Worm (Caenorhabditis elegans): ENCODE results near the gene sox-3.

Gene sox-3

DNA sequence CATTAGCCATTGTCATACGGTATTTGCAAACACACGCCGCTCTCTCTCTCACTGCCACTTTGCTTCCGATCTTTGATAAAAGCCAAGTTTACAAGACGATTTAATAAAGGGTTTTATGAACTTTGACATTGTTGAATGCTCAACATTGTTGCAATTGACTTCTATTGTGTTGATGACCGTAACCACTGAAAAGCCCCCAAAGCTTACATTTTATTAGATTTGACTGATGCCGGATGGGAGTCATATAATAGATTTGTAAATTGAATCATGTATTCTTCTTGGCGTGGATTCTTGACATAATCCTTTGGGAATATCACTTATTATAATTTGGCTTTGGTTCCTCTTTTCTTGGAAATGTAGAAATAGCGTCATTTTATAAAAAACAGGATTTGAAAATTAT is 3.1 kb upstream of the sox-3 start:
- TF ChIP-seq unc-42 (tag; optimal IDR thresholded peaks at IDR 0.05) (peak; percentile 68), nhr-232 (tag; optimal IDR thresholded peaks at IDR 0.05) (no peak), hlh-8 (tag; optimal IDR thresholded peaks at IDR 0.05) (no peak)

ce11 chrX:14694633-14695177 is 1.9 kb upstream of the sox-3 start:
- TF ChIP-seq unc-42 (tag; optimal IDR thresholded peaks at IDR 0.05) (peak; percentile 96), che-1 (tag; optimal IDR thresholded peaks at IDR 0.05) (no peak), F13H6.1 (tag; optimal IDR thresholded peaks at IDR 0.05) (no peak)

ce11 chrX:14684406-14684927 is 8.3 kb downstream of the sox-3 start, which contains the start of gene csq-1:
Gene csq-1, plus strand, starts transcription at chrX:14684877.
- peak; percentile 5 for TF ChIP-seq pat-9 (tag; optimal IDR thresholded peaks at IDR 0.05)
- peak; percentile 64 for TF ChIP-seq ceh-18 (tag; optimal IDR thresholded peaks at IDR 0.05)
- no peak for TF ChIP-seq unc-55 (GFP tag; optimal IDR thresholded peaks at IDR 0.05)

DNA sequence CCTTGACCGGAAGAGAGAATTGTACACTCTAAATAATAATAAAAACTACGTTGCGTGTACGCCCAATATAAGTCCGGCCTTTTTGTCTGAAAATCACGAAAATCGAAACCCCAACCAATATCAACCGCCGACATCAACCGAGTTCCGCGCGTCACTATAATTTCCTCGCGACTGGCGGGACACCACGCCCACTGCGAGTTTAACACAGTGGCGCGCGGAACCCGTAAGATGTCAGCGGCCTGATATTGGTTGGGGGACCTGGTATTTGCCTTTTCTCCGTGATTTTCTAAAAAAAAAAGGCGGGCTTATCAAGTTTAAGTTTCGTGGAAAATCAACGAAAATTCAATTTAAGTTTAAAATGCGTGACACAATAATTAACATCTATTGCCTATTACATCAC is 12.3 kb downstream of the sox-3 start:
- no peak for TF ChIP-seq pax-1 (tag; optimal IDR thresholded peaks at IDR 0.05)
- TF ChIP-seq ceh-31 (tag; optimal IDR thresholded peaks at IDR 0.05) = no peak
- TF ChIP-seq gmeb-2 (tag; optimal IDR thresholded peaks at IDR 0.05) = no peak
- TF ChIP-seq ets-4 (tag; optimal IDR thresholded peaks at IDR 0.05) = no peak
- TF ChIP-seq F13H6.1 (tag; optimal IDR thresholded peaks at IDR 0.05) = no peak
- TF ChIP-seq zip-5 (tag; optimal IDR thresholded peaks at IDR 0.05) = no peak
- TF ChIP-seq pag-3 (tag; optimal IDR thresholded peaks at IDR 0.05; ENCODE audit: borderline replicate concordance) = no peak
- TF ChIP-seq ceh-18 (tag; optimal IDR thresholded peaks at IDR 0.05) = no peak
- no peak for TF ChIP-seq ceh-24 (tag; optimal IDR thresholded peaks at IDR 0.05)
- TF ChIP-seq fkh-6 (tag; optimal IDR thresholded peaks at IDR 0.05) = no peak
- TF ChIP-seq ztf-16 (tag; optimal IDR thresholded peaks at IDR 0.05) = no peak
- no peak for TF ChIP-seq nhr-11 (tag; optimal IDR thresholded peaks at IDR 0.05)
- TF ChIP-seq elt-2 (tag; optimal IDR thresholded peaks at IDR 0.05) = no peak
- TF ChIP-seq T23F11.4 (GFP tag; optimal IDR thresholded peaks at IDR 0.05) = no peak
- no peak for TF ChIP-seq ceh-9 (tag; optimal IDR thresholded peaks at IDR 0.05)

ce11 chrX:14678983-14679382 is 13.8 kb downstream of the sox-3 start:
- TF ChIP-seq ref-2 (tag; optimal IDR thresholded peaks at IDR 0.05) (no peak), unc-55 (GFP tag; optimal IDR thresholded peaks at IDR 0.05) (no peak), tbx-7 (tag; optimal IDR thresholded peaks at IDR 0.05) (no peak), gmeb-2 (tag; optimal IDR thresholded peaks at IDR 0.05) (no peak), nfya-1 (tag; optimal IDR thresholded peaks at IDR 0.05) (no peak), fax-1 (tag; optimal IDR thresholded peaks at IDR 0.05) (no peak), F13H6.1 (tag; optimal IDR thresholded peaks at IDR 0.05) (no peak), sdc-2 (tag; optimal IDR thresholded peaks at IDR 0.05) (no peak), fkh-10 (GFP tag; optimal IDR thresholded peaks at IDR 0.05) (no peak), unc-3 (GFP tag; conservative IDR thresholded peaks at IDR 0.05) (no peak), unc-3 (tag; optimal IDR thresholded peaks at IDR 0.05) (no peak), ets-4 (tag; optimal IDR thresholded peaks at IDR 0.05) (no peak), ceh-18 (tag; optimal IDR thresholded peaks at IDR 0.05) (no peak), syd-9 (tag; optimal IDR thresholded peaks at IDR 0.05) (no peak), hlh-8 (tag; optimal IDR thresholded peaks at IDR 0.05) (no peak), pax-1 (tag; optimal IDR thresholded peaks at IDR 0.05) (no peak), pat-9 (tag; optimal IDR thresholded peaks at IDR 0.05) (no peak), sox-4 (tag; optimal IDR thresholded peaks at IDR 0.05) (no peak)

DNA sequence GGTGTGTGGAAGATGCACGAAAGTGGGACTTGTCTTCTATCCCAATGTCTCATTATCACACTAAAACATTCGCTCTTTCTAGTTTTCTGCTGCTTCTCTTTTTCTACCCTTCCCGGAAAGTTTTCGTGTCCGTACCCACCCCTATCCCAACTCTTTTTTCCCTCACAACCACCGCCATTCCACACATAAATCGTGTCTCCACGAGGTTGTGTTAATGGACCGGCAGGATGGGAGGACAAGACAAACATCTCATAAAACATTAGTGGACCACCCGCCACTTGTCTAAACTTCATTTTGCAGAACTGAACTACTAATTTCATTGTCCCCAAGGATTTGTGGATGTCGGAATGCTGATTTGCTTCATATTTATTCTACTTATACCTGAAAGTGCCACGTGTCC is 18.8 kb downstream of the sox-3 start, which contains the start of gene slt-1:
Gene slt-1, plus strand, starts transcription at position 301 of the 400 bp plus-strand sequence.
- TF ChIP-seq ceh-9 (tag; optimal IDR thresholded peaks at IDR 0.05) = no peak
- peak; percentile 2 for TF ChIP-seq ceh-18 (tag; optimal IDR thresholded peaks at IDR 0.05)
